Worm (Caenorhabditis elegans) whole organism, young adult: ENCODE measurements around the gene C52B9.19.

Experiments
- B0336.3 ChIP-seq: fragments of 200-800 bp; sonication (Bioruptor generic); IDR thresholded peaks from 2 replicates; pipeline ENCODE4 v1.3.6; 2022; ENCODE audit warnings: missing genetic modification characterization, missing compliant biosample characterization
- C17E4.6 ChIP-seq: fragments of 200-800 bp; sonication (Bioruptor generic); IDR thresholded peaks from 2 replicates; pipeline ENCODE4 v1.3.6; 2022; ENCODE audit warnings: missing genetic modification reagents, missing genetic modification characterization, missing compliant biosample characterization
- F10E7.11 ChIP-seq: sonication (generic microtip); optimal IDR thresholded peaks from 2 replicates; lab custom pipeline; 2017; ENCODE audit warnings: mild to moderate bottlenecking, missing genetic modification characterization, moderate library complexity, missing compliant biosample characterization
- F33H1.4 ChIP-seq: fragments of 200-800 bp; sonication (Bioruptor generic); IDR thresholded peaks from 2 replicates; pipeline ENCODE4 v1.3.6; 2022; ENCODE audit warnings: missing genetic modification reagents, missing genetic modification characterization, missing compliant biosample characterization
- F49E8.2 ChIP-seq: sonication (generic microtip); optimal IDR thresholded peaks from 3 replicates; lab custom pipeline; 2017; ENCODE audit warnings: missing genetic modification characterization, mild to moderate bottlenecking, missing compliant biosample characterization, antibody characterized with exemption, moderate library complexity; ENCODE audit not compliant: insufficient read depth
- F52B5.7 ChIP-seq: sonication (generic microtip); optimal IDR thresholded peaks from 2 replicates; lab custom pipeline; 2016; ENCODE audit warnings: mild to moderate bottlenecking, missing genetic modification characterization, missing compliant biosample characterization
- F57C9.4 ChIP-seq: sonication (generic microtip); optimal IDR thresholded peaks from 2 replicates; lab custom pipeline; 2017; ENCODE audit warnings: mild to moderate bottlenecking, missing genetic modification characterization, missing compliant biosample characterization
- K11D2.4 ChIP-seq: fragments of 200-800 bp; sonication (Bioruptor generic); IDR thresholded peaks from 2 replicates; pipeline ENCODE4 v1.3.6; 2022; ENCODE audit warnings: missing genetic modification reagents, missing genetic modification characterization, missing compliant biosample characterization
- T26A5.8 ChIP-seq: sonication (generic microtip); optimal IDR thresholded peaks from 2 replicates; lab custom pipeline; 2016; ENCODE audit warnings: missing genetic modification characterization, missing compliant biosample characterization
- Y53F4B.3 ChIP-seq: fragments of 200-800 bp; sonication (Bioruptor generic); IDR thresholded peaks from 2 replicates; pipeline ENCODE4 v1.3.6; 2022; ENCODE audit warnings: missing genetic modification reagents, missing genetic modification characterization, missing compliant biosample characterization
- Y95B8A.8 ChIP-seq: fragments of 200-800 bp; sonication (Bioruptor generic); IDR thresholded peaks from 2 replicates; pipeline ENCODE4 v1.3.6; 2022; ENCODE audit warnings: missing genetic modification reagents, missing genetic modification characterization, missing compliant biosample characterization
- ZK185.1 ChIP-seq: sonication (generic microtip); optimal IDR thresholded peaks from 2 replicates; lab custom pipeline; 2016; ENCODE audit warnings: mild to moderate bottlenecking, missing genetic modification characterization, missing compliant biosample characterization; ENCODE audit not compliant: poor library complexity, severe bottlenecking
- athp-1 ChIP-seq: sonication (generic microtip); optimal IDR thresholded peaks from 2 replicates; lab custom pipeline; 2017; ENCODE audit warnings: mild to moderate bottlenecking, missing genetic modification characterization, missing compliant biosample characterization
- attf-6 ChIP-seq: fragments of 200-800 bp; sonication (Bioruptor generic); IDR thresholded peaks from 2 replicates; pipeline ENCODE4 v1.3.6; 2022; ENCODE audit warnings: missing genetic modification reagents, missing genetic modification characterization, missing compliant biosample characterization
- cebp-2 ChIP-seq: fragments of 200-800 bp; sonication (Bioruptor generic); IDR thresholded peaks from 2 replicates; pipeline ENCODE4 v1.3.6; 2022; ENCODE audit warnings: missing genetic modification characterization, missing compliant biosample characterization
- ceh-100 ChIP-seq: fragments of 200-800 bp; sonication (Bioruptor generic); IDR thresholded peaks from 2 replicates; pipeline ENCODE4 v1.3.6; 2022; ENCODE audit warnings: missing genetic modification reagents, missing genetic modification characterization, missing compliant biosample characterization
- ceh-27 ChIP-seq: fragments of 200-800 bp; sonication (Bioruptor generic); optimal IDR thresholded peaks from 2 replicates; lab custom pipeline; 2018; ENCODE audit warnings: mild to moderate bottlenecking, missing genetic modification characterization, moderate library complexity, missing compliant biosample characterization
- die-1 ChIP-seq: sonication (generic microtip); optimal IDR thresholded peaks from 2 replicates; lab custom pipeline; 2016; ENCODE audit warnings: missing genotype, mild to moderate bottlenecking, missing genetic modification characterization, missing compliant biosample characterization
- efl-1 ChIP-seq: fragments of 150-350 bp; optimal IDR thresholded peaks from 2 replicates; lab custom pipeline; 2014; ENCODE audit warnings: missing biosample characterization, missing genetic modification reagents, missing genetic modification characterization
- egl-18 ChIP-seq: fragments of 200-800 bp; sonication (Bioruptor generic); IDR thresholded peaks from 2 replicates; pipeline ENCODE4 v1.3.6; 2022; ENCODE audit warnings: missing genetic modification reagents, missing genetic modification characterization, missing compliant biosample characterization
- egrh-3 ChIP-seq: fragments of 200-800 bp; sonication (Bioruptor generic); IDR thresholded peaks from 2 replicates; pipeline ENCODE4 v1.3.6; 2022; ENCODE audit warnings: missing genetic modification reagents, missing genetic modification characterization, missing compliant biosample characterization
- fkh-3 ChIP-seq: sonication (generic microtip); optimal IDR thresholded peaks from 2 replicates; lab custom pipeline; 2016; ENCODE audit warnings: mild to moderate bottlenecking, missing genetic modification characterization, missing compliant biosample characterization
- him-1 ChIP-seq: sonication (generic microtip); optimal IDR thresholded peaks from 2 replicates; lab custom pipeline; 2016; ENCODE audit warnings: missing genotype, missing genetic modification reagents, missing genetic modification characterization, missing compliant biosample characterization
- lin-54 ChIP-seq: fragments of 200-800 bp; sonication (Bioruptor generic); optimal IDR thresholded peaks from 2 replicates; lab custom pipeline; 2018; ENCODE audit warnings: mild to moderate bottlenecking, missing genetic modification characterization, missing compliant biosample characterization
- lir-1 ChIP-seq: fragments of 200-800 bp; sonication (Bioruptor generic); conservative IDR thresholded peaks from 2 replicates; pipeline ENCODE4 v1.3.6; 2022; ENCODE audit warnings: missing genetic modification reagents, missing genetic modification characterization, missing compliant biosample characterization
- lsl-1 ChIP-seq: fragments of 200-800 bp; sonication (Bioruptor generic); optimal IDR thresholded peaks from 2 replicates; lab custom pipeline; 2018; ENCODE audit warnings: mild to moderate bottlenecking, missing genetic modification characterization, moderate library complexity, missing compliant biosample characterization
- lsy-27 ChIP-seq: sonication (generic microtip); optimal IDR thresholded peaks from 2 replicates; lab custom pipeline; 2017; ENCODE audit warnings: missing genetic modification characterization, mild to moderate bottlenecking, missing compliant biosample characterization, antibody characterized with exemption, missing genotype, borderline replicate concordance; ENCODE audit not compliant: insufficient read depth
- madf-10 ChIP-seq: sonication (generic microtip); optimal IDR thresholded peaks from 2 replicates; lab custom pipeline; 2016; ENCODE audit warnings: mild to moderate bottlenecking, missing genetic modification characterization, missing compliant biosample characterization
- madf-6 ChIP-seq: fragments of 200-800 bp; sonication (Bioruptor generic); IDR thresholded peaks from 2 replicates; pipeline ENCODE4 v1.3.6; 2022; ENCODE audit warnings: missing genetic modification reagents, missing genetic modification characterization, missing compliant biosample characterization
- madf-8 ChIP-seq: fragments of 200-800 bp; sonication (Bioruptor generic); conservative IDR thresholded peaks from 2 replicates; pipeline ENCODE4 v1.3.6; 2022; ENCODE audit warnings: missing genetic modification reagents, missing genetic modification characterization, missing compliant biosample characterization
- nfya-1 ChIP-seq: sonication (generic microtip); optimal IDR thresholded peaks from 2 replicates; lab custom pipeline; 2017; ENCODE audit warnings: antibody characterized with exemption, missing compliant biosample characterization, missing genetic modification characterization, borderline replicate concordance; ENCODE audit not compliant: insufficient read depth
- nfya-2 ChIP-seq: fragments of 200-800 bp; sonication (Bioruptor generic); IDR thresholded peaks from 2 replicates; pipeline ENCODE4 v1.3.6; 2022; ENCODE audit warnings: missing genetic modification reagents, missing genetic modification characterization, missing compliant biosample characterization
- nfyb-1 ChIP-seq: fragments of 200-800 bp; sonication (Bioruptor generic); IDR thresholded peaks from 2 replicates; pipeline ENCODE4 v1.3.6; 2022; ENCODE audit warnings: missing genetic modification reagents, missing genetic modification characterization, missing compliant biosample characterization
- nhr-120 ChIP-seq: fragments of 200-800 bp; sonication (Bioruptor generic); IDR thresholded peaks from 2 replicates; pipeline ENCODE4 v1.3.6; 2022; ENCODE audit warnings: missing genetic modification characterization, missing compliant biosample characterization
- nhr-179 ChIP-seq: sonication (generic microtip); optimal IDR thresholded peaks from 2 replicates; lab custom pipeline; 2016; ENCODE audit warnings: mild to moderate bottlenecking, missing genetic modification characterization, missing compliant biosample characterization
- nhr-80 ChIP-seq: sonication (generic microtip); optimal IDR thresholded peaks from 2 replicates; lab custom pipeline; 2016; ENCODE audit warnings: missing genetic modification characterization, missing compliant biosample characterization
- nhr-90 ChIP-seq: sonication (generic microtip); optimal IDR thresholded peaks from 2 replicates; lab custom pipeline; 2016; ENCODE audit warnings: missing genotype, mild to moderate bottlenecking, missing genetic modification characterization, missing compliant biosample characterization
- rcor-1 ChIP-seq: fragments of 200-800 bp; sonication (Bioruptor generic); IDR thresholded peaks from 2 replicates; pipeline ENCODE4 v1.3.6; 2022; ENCODE audit warnings: missing genetic modification reagents, missing genetic modification characterization, missing compliant biosample characterization
- rec-8 ChIP-seq, 2 experiments: sonication (generic microtip); optimal IDR thresholded peaks; 2 replicates each; lab custom pipeline; 2016; ENCODE audit warnings: mild to moderate bottlenecking in 2 of 2, missing genetic modification characterization in 2 of 2, missing genetic modification reagents in 2 of 2, missing genotype in 2 of 2, missing biosample characterization in 1 of 2, missing compliant biosample characterization in 1 of 2, moderate library complexity in 1 of 2
- snpc-1.1 ChIP-seq: sonication (generic microtip); optimal IDR thresholded peaks from 2 replicates; lab custom pipeline; 2017; ENCODE audit warnings: missing genetic modification characterization, mild to moderate bottlenecking, missing compliant biosample characterization, antibody characterized with exemption, moderate library complexity, missing genotype, missing genetic modification reagents; ENCODE audit not compliant: insufficient read depth
- sptf-2 ChIP-seq: fragments of 200-800 bp; sonication (Bioruptor generic); optimal IDR thresholded peaks from 2 replicates; lab custom pipeline; 2018; ENCODE audit warnings: mild to moderate bottlenecking, missing genetic modification characterization, missing compliant biosample characterization
- tbp1 ChIP-seq: fragments of 200-800 bp; sonication (Bioruptor generic); optimal IDR thresholded peaks from 2 replicates; lab custom pipeline; 2018; ENCODE audit warnings: mild to moderate bottlenecking, missing genetic modification characterization, missing compliant biosample characterization
- unc-130 ChIP-seq: sonication (generic microtip); optimal IDR thresholded peaks from 2 replicates; lab custom pipeline; 2016; ENCODE audit warnings: missing genetic modification reagents, missing genetic modification characterization, missing compliant biosample characterization
- unc-62 ChIP-seq: fragments of 150-350 bp; optimal IDR thresholded peaks from 2 replicates; lab custom pipeline; 2014; ENCODE audit warnings: missing biosample characterization, missing genetic modification reagents, missing genetic modification characterization
- ztf-28 ChIP-seq: fragments of 200-800 bp; sonication (Bioruptor generic); IDR thresholded peaks from 2 replicates; pipeline ENCODE4 v1.3.6; 2022; ENCODE audit warnings: missing genetic modification reagents, missing genetic modification characterization, missing compliant biosample characterization
- ztf-6 ChIP-seq: fragments of 200-800 bp; sonication (Bioruptor generic); IDR thresholded peaks from 2 replicates; pipeline ENCODE4 v1.3.6; 2022; ENCODE audit warnings: missing genetic modification reagents, missing genetic modification characterization, missing compliant biosample characterization

The C52B9.19 gene

DNA sequence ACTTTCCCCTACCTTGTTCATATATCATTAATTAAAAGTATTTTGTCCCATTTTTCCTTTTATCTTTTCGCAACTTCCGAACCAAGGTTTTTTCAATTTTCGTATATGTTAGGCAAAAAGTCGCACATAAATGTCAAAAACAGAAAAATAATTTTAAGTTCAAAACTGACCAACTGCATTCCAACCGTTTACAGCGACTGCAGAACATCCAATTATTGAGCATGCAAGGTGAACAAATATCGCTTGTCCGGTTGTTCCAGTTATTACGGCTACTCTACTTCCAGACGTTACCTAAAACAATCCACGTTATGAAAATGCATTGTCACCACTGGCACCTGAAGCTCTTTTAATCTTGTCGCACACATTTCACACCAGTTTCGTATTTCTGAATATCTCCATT, 8.7 kb upstream of the C52B9.19 start, which contains the start of gene C52B9.10:
TSS of gene C52B9.10 (plus strand) at position 301 of the 400 bp plus-strand sequence.
- TF ChIP-seq madf-6 (GFP tag; lab: Robert Waterston, UW), result no peak
- TF ChIP-seq ceh-100 (GFP tag; lab: Robert Waterston, UW), result no peak
- no peak for TF ChIP-seq lsy-27 (tag; lab: Kevin White, UChicago)
- no peak for TF ChIP-seq nhr-120 (GFP tag; lab: Robert Waterston, UW)
- TF ChIP-seq nhr-90 (tag; lab: Kevin White, UChicago), result no peak
- TF ChIP-seq K11D2.4 (GFP tag; lab: Robert Waterston, UW), result no peak
- no peak for TF ChIP-seq F49E8.2 (tag; lab: Kevin White, UChicago)
- TF ChIP-seq rcor-1 (GFP tag; lab: Robert Waterston, UW), result no peak
- no peak for TF ChIP-seq him-1 (tag; lab: Kevin White, UChicago)
- TF ChIP-seq attf-6 (GFP tag; lab: Robert Waterston, UW), result no peak
- TF ChIP-seq Y95B8A.8 (GFP tag; lab: Robert Waterston, UW), result no peak
- no peak for TF ChIP-seq unc-130 (GFP tag; lab: Kevin White, UChicago)
- TF ChIP-seq lin-54 (GFP tag; lab: Kevin White, UChicago), result no peak
- no peak for TF ChIP-seq ceh-27 (GFP tag; lab: Kevin White, UChicago)
- TF ChIP-seq ztf-6 (GFP tag; lab: Robert Waterston, UW), result no peak

DNA sequence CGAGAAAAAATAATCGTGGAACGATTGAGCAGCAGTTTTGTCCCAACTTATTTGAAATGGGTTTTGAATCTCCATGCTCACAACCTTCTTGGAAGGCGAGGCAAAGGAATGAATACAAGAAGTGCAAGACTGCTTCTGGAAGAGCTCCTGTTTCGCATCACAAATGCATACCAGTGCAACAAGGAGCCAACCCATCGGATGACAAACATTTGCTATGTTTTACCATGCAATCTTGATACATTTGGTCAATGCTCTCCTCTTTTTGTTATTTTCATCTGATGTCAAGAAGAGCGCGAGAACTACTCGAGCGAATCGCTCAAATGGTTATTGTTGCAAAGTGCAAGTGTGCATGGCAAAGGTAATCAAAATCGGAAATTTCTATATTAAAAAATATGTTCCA, 8.2 kb upstream of the C52B9.19 start, which contains the start of gene mec-18:
TSS of gene mec-18 (minus strand) at position 101 of the 400 bp plus-strand sequence.
- TF ChIP-seq ZK185.1 (tag; lab: Kevin White, UChicago), result no peak
- no peak for TF ChIP-seq madf-8 (GFP tag; lab: Robert Waterston, UW)
- TF ChIP-seq rec-8 (tag; optimal IDR thresholded peaks at IDR 0.05; lab: Kevin White, UChicago), result no peak
- no peak for TF ChIP-seq F52B5.7
- TF ChIP-seq nfya-1 (tag; lab: Kevin White, UChicago), result no peak
- no peak for TF ChIP-seq unc-62 (GFP tag; lab: Kevin White, UChicago)
- TF ChIP-seq madf-10 (tag; lab: Kevin White, UChicago), result no peak
- no peak for TF ChIP-seq egl-18 (GFP tag; lab: Robert Waterston, UW)
- TF ChIP-seq egrh-3 (GFP tag; lab: Robert Waterston, UW), result no peak
- no peak for TF ChIP-seq lsl-1 (GFP tag; lab: Kevin White, UChicago)
- no peak for TF ChIP-seq snpc-1.1 (tag; lab: Kevin White, UChicago)
- TF ChIP-seq nhr-80 (tag; lab: Kevin White, UChicago), result no peak
- TF ChIP-seq nfya-2 (GFP tag; lab: Robert Waterston, UW), result no peak
- no peak for TF ChIP-seq lir-1 (GFP tag; lab: Robert Waterston, UW)
- TF ChIP-seq nhr-179 (tag; lab: Kevin White, UChicago), result no peak
- TF ChIP-seq fkh-3, result no peak
- no peak for TF ChIP-seq efl-1 (GFP tag; lab: Kevin White, UChicago)
- no peak for TF ChIP-seq athp-1 (tag; lab: Kevin White, UChicago)
- TF ChIP-seq, all 124 proteins: peak for 0

DNA sequence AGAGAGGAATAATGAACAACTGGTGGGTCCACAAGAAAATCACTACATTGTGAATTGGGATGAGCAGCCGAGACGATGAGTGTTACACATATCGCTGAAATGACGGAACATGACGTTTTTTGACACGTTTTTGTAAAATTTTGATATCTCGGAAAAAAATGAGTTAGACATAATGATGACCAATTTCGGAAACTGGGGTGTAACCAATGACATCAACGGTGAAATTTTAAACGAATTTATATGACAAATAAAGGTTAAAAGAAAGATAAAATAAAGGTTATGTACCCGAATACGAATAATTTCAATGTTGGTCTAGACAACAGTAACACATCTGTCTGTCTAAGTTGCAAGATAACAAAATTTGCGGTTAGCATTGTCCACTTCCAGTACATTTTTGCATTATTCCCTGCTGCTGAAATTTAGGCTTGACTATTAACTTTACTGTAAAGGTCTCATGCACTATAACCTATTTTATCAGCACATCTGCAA, 3.0 kb upstream of the C52B9.19 start, which contains the start of the genes twk-28 and ets-9:
TSS of gene twk-28 (minus strand) at position 51 of the 489 bp plus-strand sequence.
TSS of gene ets-9 (plus strand) at position 410 of the 489 bp plus-strand sequence.
- no peak for TF ChIP-seq C17E4.6
- TF ChIP-seq nfya-2 (GFP tag; lab: Robert Waterston, UW), result no peak
- TF ChIP-seq ztf-28, result no peak
- no peak for TF ChIP-seq cebp-2
- TF ChIP-seq tbp1 (GFP tag; lab: Kevin White, UChicago), result no peak
- TF ChIP-seq F33H1.4 (GFP tag; lab: Robert Waterston, UW), result no peak
- TF ChIP-seq die-1 (tag; lab: Kevin White, UChicago), result no peak
- TF ChIP-seq Y53F4B.3 (GFP tag; lab: Robert Waterston, UW), result no peak
- no peak for TF ChIP-seq T26A5.8 (tag; lab: Kevin White, UChicago)
- no peak for TF ChIP-seq sptf-2 (GFP tag; lab: Kevin White, UChicago)
- no peak for TF ChIP-seq nfyb-1 (GFP tag; lab: Robert Waterston, UW)
- no peak for TF ChIP-seq ZK185.1 (tag; lab: Kevin White, UChicago)
- TF ChIP-seq F57C9.4 (tag; lab: Kevin White, UChicago), result no peak
- TF ChIP-seq B0336.3 (GFP tag; lab: Robert Waterston, UW), result no peak
- TF ChIP-seq F10E7.11 (tag; lab: Kevin White, UChicago), result no peak
